Fruit fly (Drosophila melanogaster): Measurements from ENCODE around the gene CG8260.

Gene CG8260

DNA sequence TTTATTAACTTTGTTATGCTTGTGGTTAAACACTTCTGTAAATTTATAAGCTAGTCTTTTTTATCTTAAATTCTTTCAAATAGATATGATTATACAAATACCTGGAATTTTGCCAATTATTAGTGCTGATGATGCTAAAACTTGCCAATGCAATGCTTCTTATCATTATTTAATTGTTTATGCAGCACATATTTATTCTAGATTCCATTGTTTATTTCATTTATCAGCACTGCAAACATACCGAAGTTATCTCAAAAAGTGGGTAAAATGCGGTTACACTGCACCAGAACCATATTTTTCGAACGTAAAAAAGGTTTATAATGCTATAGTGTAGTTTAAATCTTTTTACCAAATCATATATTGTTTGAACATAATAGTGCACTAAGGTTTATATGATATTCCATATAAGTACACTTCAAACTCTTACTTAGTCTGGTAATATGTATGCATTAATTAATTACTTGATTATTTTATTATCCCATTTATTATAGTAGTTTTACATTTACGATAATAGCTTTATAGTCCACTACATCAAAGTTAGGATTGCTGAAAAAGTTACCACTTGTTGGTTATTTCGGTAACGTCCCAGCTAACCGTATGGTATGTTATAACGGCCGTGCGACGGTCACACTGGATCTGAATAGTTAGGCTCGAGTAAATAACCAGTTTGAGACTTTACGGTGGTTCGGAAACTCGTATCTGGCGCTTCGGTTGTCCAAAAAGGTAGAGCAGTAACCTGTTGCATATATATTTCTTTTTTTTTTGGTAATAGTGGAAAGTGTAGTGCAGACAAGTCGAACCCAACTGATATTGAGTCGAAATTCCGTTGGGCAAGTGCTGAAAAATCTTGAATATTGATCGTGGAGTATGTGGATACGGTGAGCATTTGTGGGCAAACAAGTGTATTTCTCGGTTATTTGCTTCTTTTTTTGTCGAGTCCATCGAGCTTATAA lies 32.4 kb downstream of the CG8260 start, which contains the start of gene Rhp (continued):
- TF ChIP-seq Meics (GFP tag; optimal IDR thresholded peaks at IDR 0.05) (peak; percentile 51), CG9876 (GFP tag; optimal IDR thresholded peaks at IDR 0.05) (no peak), CG2712 (tag; optimal IDR thresholded peaks at IDR 0.05) (peak; percentile 26), CG13296 (GFP tag; optimal IDR thresholded peaks at IDR 0.05) (peak; percentile 77), salm (tag; optimal IDR thresholded peaks at IDR 0.05) (peak; percentile 57), dan (GFP tag; IDR thresholded peaks at IDR 0.05) (no peak), exex (tag; optimal IDR thresholded peaks at IDR 0.05) (peak; percentile 46), onecut (GFP tag; IDR thresholded peaks at IDR 0.05) (peak; percentile 49), stc (GFP tag; IDR thresholded peaks at IDR 0.05) (no peak), Lhr (GFP tag; optimal IDR thresholded peaks at IDR 0.05) (peak; percentile 24), ham (GFP tag; IDR thresholded peaks at IDR 0.05) (no peak), H2.0 (GFP tag; IDR thresholded peaks at IDR 0.05) (no peak), dimm (GFP tag; IDR thresholded peaks at IDR 0.05) (no peak), Asciz (GFP tag; optimal IDR thresholded peaks at IDR 0.05) (peak; percentile 64), CG1603 (tag; optimal IDR thresholded peaks at IDR 0.05) (peak; percentile 73), grau (tag; optimal IDR thresholded peaks at IDR 0.05) (peak; percentile 19), Atf3 (GFP tag; optimal IDR thresholded peaks at IDR 0.05) (no peak), Pdp1 (GFP tag; optimal IDR thresholded peaks at IDR 0.05) (peak in 1 of 2 experiments; percentile 19), pita (GFP tag; optimal IDR thresholded peaks at IDR 0.05) (no peak), CG13424 (tag; optimal IDR thresholded peaks at IDR 0.05) (peak; percentile 51), sob (GFP tag; IDR thresholded peaks at IDR 0.05) (no peak), CG34376 (GFP tag; optimal IDR thresholded peaks at IDR 0.05) (no peak), NfI (GFP tag; optimal IDR thresholded peaks at IDR 0.05) (peak; percentile 0), CG4360 (GFP tag; IDR thresholded peaks at IDR 0.05) (no peak), CG18262 (tag; optimal IDR thresholded peaks at IDR 0.05) (peak; percentile 45), scrt (GFP tag; optimal IDR thresholded peaks at IDR 0.05) (peak; percentile 3), ERR (GFP tag; optimal IDR thresholded peaks at IDR 0.05) (no peak), CG43689 (GFP tag; IDR thresholded peaks at IDR 0.05) (no peak), Oaz (GFP tag; IDR thresholded peaks at IDR 0.05) (no peak), TFAM (GFP tag; optimal IDR thresholded peaks at IDR 0.05) (no peak), br (optimal IDR thresholded peaks at IDR 0.05) (no peak), ATbp (GFP tag; optimal IDR thresholded peaks at IDR 0.05) (peak; percentile 77), CG12391 (tag; optimal IDR thresholded peaks at IDR 0.05) (peak; percentile 11), phol (tag; optimal IDR thresholded peaks at IDR 0.05) (no peak), CG9797 (GFP tag; optimal IDR thresholded peaks at IDR 0.05) (peak; percentile 61), da (GFP tag; optimal IDR thresholded peaks at IDR 0.05) (no peak), CG6813 (GFP tag; optimal IDR thresholded peaks at IDR 0.05) (peak; percentile 75), CG14710 (tag; optimal IDR thresholded peaks at IDR 0.05) (peak; percentile 47), CG14965 (GFP tag; optimal IDR thresholded peaks at IDR 0.05; ENCODE audit: borderline replicate concordance) (no peak), Dp (GFP tag; optimal IDR thresholded peaks at IDR 0.05) (no peak), gt (GFP tag; IDR thresholded peaks at IDR 0.05) (no peak), gfzf (GFP tag; optimal IDR thresholded peaks at IDR 0.05) (peak; percentile 71), odd (GFP tag; optimal IDR thresholded peaks at IDR 0.05) (peak; percentile 58), Opbp (GFP tag; IDR thresholded peaks at IDR 0.05; ENCODE audit: partially characterized antibody) (0 out of 3 replicates have a peak, but pooled peaks have one; percentile 14), CG3847 (GFP tag; IDR thresholded peaks at IDR 0.05) (no peak), CG7745 (tag; optimal IDR thresholded peaks at IDR 0.05) (no peak), CG17385 (GFP tag; optimal IDR thresholded peaks at IDR 0.05) (peak; percentile 44), CG12299 (tag; optimal IDR thresholded peaks at IDR 0.05) (peak; percentile 65)
